Fruit fly (Drosophila melanogaster) whole organism, larva: ENCODE results near the gene glo.

Experiments used
- noc ChIP-seq: fragments of 200-800 bp; sonication (Bioruptor generic); optimal IDR thresholded peaks from 3 replicates; lab custom pipeline; 2019; ENCODE audit warnings: missing biosample characterization, mild to moderate bottlenecking, missing genetic modification characterization, moderate library complexity

The glo gene

DNA sequence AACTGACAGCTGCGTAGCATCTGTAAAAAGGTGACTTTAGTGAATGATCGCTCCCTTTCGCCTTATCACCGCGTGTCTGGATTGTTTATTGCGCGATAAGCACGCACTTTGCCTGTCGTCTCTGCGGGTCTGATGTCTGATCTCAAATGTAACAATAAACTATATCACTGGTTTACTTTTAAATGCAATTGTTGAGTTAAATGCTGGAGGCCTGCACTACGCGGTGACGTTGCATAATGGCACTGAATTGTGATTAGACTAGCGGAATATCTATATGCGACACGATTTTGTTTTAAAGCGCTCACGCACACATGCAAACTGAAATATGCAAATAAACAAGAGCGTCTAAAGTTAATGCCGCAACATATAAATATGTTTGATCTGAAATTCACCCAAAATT is 2.6 kb upstream of the glo start:
- TF ChIP-seq noc (tag; lab: Kevin White, UChicago) = no peak

DNA sequence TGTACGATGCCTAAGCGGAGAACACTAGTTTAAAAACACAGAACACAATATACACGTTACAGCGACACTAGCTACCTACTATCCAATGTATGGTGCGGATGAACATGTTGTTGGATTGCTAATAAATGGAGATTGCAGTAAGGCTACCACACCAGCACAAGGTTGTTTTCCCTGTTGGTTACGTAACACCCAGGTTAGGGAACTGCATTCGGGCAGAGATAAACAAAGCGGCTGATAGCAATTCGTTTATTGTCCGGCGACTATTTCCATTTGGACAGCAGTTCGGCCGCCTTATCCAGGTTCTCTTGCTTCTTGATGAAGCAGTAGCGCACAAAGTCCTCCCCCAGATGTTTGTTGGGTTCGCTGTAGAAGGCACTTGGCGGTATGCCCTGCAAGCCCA is 928 bp upstream of the glo start:
- no peak for TF ChIP-seq noc (tag; lab: Kevin White, UChicago)

DNA sequence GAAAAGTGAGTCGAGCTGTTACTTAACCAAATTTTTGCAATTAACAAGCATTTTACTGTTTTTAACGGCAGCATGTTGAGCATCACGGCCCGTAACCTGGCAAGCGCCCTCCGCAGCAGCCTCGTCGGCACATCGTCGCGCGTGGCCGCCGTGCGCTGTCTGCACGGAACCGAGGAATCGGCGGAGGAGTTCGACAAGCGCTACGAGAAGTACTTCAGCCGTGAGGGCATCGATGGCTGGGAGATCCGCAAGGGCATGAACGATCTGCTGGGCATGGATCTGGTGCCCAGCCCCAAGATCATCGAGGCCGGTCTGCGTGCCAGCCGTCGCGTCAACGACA is 390 bp upstream of the glo start:
- TF ChIP-seq noc (tag; lab: Kevin White, UChicago) = no peak

DNA sequence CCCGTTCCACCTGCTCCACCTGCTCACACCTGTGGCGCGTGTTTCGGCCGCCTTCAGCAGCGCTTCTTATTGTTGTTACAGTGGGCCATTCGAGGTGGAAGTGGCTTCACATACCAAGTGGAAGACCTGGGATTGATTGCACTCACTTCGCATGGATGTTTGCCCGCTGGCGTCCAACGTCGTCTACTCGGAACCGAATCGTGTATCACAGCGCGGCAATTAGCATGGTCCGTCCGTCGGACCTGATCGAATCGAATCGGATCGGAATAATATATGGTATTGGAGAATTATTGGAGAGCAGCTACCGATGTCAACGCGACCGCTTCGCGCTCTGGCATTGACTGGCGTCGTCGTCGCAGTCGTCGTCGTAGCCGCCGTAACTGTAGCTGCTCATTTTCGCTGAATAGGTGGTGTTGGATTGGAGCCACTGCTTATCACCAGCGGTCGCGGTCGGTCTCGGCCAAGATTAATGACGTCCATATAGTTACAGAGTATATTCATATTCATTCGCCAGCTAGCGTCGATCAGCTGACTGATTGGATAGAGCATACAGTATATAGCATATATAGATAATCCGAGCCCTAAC is 6.2 kb downstream of the glo start, which contains the start of gene ClC-a:
ClC-a (minus strand) TSS at position 327 of the 586 bp plus-strand sequence.
- TF ChIP-seq noc (tag; lab: Kevin White, UChicago) = peak; percentile 66

DNA sequence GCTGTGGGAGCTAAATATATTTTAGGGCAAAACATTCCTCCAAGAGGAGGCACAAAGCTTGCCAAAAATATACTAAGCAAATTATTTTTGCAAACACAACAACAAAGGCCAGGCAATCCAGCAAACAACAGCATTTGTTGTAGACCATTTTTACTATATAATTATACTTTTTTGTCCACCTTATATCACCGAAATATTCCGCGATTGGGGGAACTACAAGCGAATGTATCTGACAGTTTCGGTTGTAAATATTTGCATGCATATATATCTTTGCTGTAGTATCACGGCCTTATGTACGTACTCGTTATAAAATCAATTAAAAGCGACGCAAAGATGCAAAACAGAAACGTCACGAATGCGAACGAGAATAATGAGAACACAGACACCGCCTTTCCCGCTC is 6.7 kb downstream of the glo start:
- TF ChIP-seq noc (tag; lab: Kevin White, UChicago) = no peak

DNA sequence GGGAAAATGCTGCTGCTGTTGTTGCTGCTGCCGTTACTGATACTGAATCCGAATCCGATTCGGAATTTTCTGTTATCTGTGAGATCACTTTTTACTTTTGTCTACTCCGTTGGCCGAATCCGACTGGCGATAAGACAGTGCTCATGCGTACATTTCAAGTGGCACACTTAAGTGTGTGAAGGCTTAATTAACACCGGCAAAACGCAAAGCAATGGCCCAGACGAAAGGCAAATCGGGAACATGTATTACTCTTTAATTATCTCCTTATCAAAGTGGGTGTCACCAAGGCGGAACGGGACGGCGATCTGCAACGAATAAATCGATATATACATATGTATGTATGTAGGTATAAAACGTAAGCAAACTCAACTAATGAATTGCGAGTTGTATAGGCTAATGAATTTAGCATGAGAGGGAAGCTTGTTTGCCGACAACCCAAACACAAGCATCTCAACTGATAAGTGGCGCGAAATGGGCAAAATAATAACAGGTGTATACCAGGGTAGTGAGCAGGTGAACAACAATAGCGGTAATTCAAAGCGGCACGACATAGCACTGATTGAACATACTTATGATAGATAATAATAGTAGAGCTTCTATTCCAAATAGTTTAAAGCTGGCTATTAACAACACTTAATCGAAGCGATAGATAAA is 8.3 kb downstream of the glo start:
- TF ChIP-seq noc (tag; lab: Kevin White, UChicago) = peak; percentile 40

DNA sequence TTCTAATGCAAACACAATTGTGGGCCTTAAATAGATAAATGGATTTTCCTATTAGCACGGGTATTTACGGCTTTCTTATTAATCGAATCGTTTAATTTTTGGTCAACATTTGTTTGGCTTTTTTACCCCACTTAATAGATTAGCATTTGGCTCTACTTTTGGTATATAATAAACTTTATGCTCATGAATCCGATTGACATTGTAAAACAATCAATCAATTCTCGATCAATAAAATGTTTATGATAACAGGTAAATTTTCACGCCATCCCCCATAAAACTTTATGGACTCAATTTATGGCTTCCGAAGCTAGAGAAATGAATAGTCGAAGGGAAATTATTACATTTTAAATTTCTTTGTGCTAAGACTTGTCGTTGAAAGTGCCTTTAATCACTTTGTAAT is 9.6 kb downstream of the glo start:
- TF ChIP-seq noc (tag; lab: Kevin White, UChicago) = peak; percentile 22

DNA sequence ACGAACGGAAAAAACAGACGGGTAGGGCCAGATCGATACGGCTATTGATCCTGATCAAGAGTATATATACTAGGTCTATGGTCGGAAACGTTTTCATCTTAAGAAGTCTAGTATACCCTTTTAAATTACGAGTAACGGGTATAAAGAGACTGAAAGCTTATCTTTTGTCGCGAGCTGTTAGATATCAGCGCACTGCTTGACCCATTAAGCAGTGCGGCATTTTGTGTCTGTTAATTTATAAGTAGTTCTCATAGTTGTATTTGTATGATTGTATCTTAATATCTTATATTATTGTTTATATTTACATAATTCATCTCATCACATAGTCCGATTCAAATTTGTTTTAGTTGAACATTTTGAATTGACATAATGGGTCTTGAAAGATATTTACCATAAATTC is 11.6 kb downstream of the glo start:
- TF ChIP-seq noc (tag; lab: Kevin White, UChicago) = no peak

DNA sequence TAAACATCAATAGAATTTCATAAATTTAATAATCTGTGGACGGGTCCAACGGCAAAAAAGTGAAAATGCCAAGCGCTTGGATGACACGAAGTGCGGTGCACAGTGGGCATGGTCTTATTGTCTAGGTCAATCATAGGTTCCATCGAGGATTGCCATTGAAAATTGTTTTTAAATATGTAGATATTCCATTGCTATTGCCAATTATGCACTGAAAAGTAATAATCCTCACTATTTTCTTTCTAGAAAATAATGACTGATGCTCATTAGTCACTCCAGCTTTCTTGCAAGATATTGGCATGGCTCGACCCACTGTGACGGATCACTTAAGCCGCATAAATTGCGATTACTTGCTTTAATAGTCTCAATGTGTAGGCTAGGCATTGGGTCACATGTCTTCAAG is 12.5 kb downstream of the glo start:
- no peak for TF ChIP-seq noc (tag; lab: Kevin White, UChicago)

DNA sequence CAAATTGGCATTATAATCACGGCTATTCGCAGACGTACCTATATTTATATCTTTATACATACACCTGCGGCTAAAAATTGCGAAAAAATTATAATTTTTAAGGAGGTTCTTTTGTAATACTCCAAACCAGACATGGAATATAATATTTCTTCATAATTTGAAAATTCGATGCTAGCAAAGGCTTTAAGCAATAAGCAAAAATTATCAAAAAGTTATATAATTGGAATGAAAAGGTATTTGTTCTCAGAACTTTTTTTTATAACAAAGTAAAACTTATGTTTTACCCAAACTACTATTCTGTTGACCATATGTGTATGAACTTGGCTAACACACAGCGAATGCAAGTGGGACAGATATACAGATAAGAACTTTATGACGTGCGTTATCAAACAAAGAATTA is 13.6 kb downstream of the glo start:
- peak; percentile 5 for TF ChIP-seq noc (tag; lab: Kevin White, UChicago)

DNA sequence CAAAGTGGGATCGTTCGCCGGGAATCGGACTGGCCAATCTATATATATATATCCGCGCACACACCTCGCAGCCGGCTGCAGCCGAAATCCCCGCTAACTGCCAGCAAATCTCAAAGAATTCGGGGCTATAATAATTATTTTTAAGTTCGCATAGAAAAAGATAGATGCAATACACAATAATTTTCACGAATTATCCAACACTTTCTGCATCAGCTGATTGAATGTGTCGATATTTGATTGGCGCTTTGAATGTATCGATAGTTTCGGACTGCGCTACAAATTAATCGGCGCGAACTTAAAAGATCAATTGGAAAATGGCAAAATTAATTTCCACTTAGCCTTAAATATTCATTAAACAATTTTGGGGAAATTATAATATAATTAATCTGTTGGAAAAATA is 22.4 kb downstream of the glo start, which contains the start of gene Sbf:
Sbf (minus strand) TSS at position 169 of the 400 bp plus-strand sequence.
- TF ChIP-seq noc (tag; lab: Kevin White, UChicago) = no peak

DNA sequence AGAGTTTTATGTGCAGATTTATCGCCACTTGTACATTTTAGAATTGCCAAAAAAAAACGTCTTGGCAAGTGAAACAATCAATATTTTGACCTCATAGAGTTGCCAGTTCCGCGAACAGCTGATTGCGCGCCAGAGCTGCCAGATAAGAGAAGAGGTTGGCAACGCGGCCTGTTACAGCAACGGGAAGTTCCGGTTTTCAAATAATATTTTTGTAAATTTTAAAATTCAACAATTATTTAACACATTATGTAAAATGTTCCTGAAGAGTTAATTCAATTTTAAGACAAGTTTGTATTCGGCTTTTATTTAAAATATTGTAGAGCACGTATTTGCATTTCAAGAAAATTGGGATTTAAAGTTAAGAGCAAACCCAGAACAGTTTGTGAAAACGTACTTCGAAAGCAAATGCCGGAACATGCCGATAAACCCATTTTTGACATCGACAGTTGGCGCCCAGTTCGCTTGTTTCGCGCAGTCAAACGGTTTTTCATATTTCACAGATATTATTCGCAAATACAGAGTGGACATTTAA is 32.5 kb downstream of the glo start, which contains the start of the genes prd1 and HisCl1:
prd1 (minus strand) TSS at position 320 of the 532 bp plus-strand sequence.
HisCl1 (plus strand) TSS at position 482 of the 532 bp plus-strand sequence.
- no peak for TF ChIP-seq noc (tag; lab: Kevin White, UChicago)

DNA sequence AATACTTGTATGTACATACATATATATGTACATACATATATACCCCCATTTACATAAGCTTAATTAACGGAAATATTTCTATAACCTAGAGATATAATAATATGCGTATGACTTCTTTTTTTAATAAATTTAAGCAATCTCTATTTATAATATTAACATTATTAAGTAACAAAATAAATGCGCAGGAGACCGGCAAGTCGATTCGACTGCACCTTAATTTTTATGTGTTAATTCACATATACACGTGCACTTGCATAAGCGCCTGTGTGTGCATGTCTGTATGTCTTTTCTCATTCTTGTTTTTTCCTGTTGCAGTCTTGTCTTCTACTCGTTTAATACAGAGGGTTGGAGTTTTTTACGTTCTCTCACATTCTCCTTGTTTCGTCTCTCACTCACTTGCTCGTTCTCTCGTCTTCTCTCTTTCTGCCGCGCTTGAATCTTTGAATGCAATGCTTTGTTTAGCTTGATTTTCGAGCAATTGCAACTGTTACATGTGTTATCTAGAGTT is 39.0 kb downstream of the glo start:
- no peak for TF ChIP-seq noc (tag; lab: Kevin White, UChicago)

DNA sequence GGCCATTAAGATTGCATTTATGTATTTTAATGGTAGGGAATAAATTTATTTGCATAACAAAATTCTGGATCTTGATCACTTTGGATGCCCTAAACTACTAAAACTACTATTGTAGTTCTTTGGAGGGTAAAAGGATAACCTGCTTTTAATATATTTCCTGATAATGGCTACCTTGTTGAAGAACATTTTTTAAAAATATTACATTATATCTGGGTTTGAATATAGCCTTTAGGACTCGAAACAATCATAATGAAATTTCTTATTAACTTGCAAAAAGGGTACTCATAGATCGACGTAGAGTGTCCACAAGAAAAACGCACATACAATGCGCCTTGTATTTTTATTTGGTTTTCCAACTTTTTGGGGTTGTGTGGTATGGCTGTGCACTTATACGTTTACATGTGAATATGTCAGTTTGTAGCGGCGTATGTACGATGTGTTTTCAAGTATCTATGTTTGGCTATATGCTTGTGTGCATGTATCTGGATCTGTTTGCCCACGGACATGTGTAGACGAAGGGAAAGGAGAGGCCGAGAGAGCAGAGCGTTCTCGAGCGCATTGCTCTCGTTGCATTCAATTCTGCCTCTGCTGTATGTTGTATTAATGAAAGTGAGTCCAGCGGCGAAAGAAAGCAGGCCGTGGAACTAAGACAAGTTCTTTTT is 39.7 kb downstream of the glo start:
- TF ChIP-seq noc (tag; lab: Kevin White, UChicago) = no peak

DNA sequence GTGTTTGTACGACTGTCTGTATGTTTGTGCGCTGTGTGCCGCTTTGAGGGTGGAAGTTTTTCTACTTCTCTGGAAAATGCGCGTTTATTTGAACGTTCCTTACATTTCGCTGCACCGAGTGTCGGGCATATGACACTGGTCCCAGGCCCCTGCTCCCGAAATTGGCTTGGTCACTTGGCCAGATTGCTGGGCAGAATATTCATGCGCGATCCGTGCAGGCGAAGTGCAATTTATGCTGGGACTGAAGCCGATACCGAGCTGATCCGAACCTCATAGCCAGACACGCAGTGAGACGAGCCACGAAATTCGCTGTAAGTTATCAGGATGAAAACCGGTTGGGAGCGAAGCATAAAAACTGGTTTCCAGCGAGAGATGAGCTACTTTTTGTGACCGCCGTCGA is 40.3 kb downstream of the glo start:
- no peak for TF ChIP-seq noc (tag; lab: Kevin White, UChicago)
